Fruit fly (Drosophila melanogaster) whole organism: ENCODE results near the gene CG34434.

Source experiments
- CG8478 ChIP-seq: fragments of >200 bp; optimal IDR thresholded peaks from 2 replicates; lab custom pipeline; 2018; ENCODE audit warnings: inconsistent platforms
- Dll ChIP-seq: fragments of >200 bp; optimal IDR thresholded peaks from 2 replicates; lab custom pipeline; 2017
- EcR ChIP-seq, 2 experiments: fragments of >200 bp; optimal IDR thresholded peaks; 2 replicates each; lab custom pipeline; 2017; ENCODE audit warnings: missing biosample characterization in 2 of 2, missing genetic modification characterization in 2 of 2, missing genetic modification reagents in 2 of 2
- pan ChIP-seq: fragments of >200 bp; optimal IDR thresholded peaks from 2 replicates; lab custom pipeline; 2017
- psq ChIP-seq: fragments of >200 bp; optimal IDR thresholded peaks from 2 replicates; lab custom pipeline; 2017
- usp ChIP-seq: fragments of >200 bp; optimal IDR thresholded peaks from 2 replicates; lab custom pipeline; 2017; ENCODE audit warnings: missing biosample characterization, missing genetic modification characterization, mixed read lengths

The CG34434 gene

dm6 chrX:5616270-5616669 is at the start of gene CG34434:
TSS of gene CG34434 (minus strand) at chrX:5616370.
- no peak for TF ChIP-seq EcR (GFP tag; optimal IDR thresholded peaks at IDR 0.05; lab: Kevin White, UChicago)
- TF ChIP-seq Dll (lab: Kevin White, UChicago), result no peak
- TF ChIP-seq CG8478 (lab: Kevin White, UChicago), result no peak
- no peak for TF ChIP-seq pan (lab: Kevin White, UChicago)
- no peak for TF ChIP-seq psq (lab: Kevin White, UChicago)
- TF ChIP-seq usp (GFP tag; lab: Kevin White, UChicago), result no peak

dm6 chrX:5665902-5666301 is 49.7 kb upstream of the CG34434 start, which contains the start of the genes Sirt4 and CG4119:
TSS of gene Sirt4 (minus strand) at chrX:5665940.
TSS of gene CG4119 (plus strand) at chrX:5666052.
- TF ChIP-seq usp (GFP tag; lab: Kevin White, UChicago) (no peak), Dll (lab: Kevin White, UChicago) (no peak), CG8478 (lab: Kevin White, UChicago) (no peak), EcR (GFP tag; optimal IDR thresholded peaks at IDR 0.05; lab: Kevin White, UChicago) (no peak), psq (lab: Kevin White, UChicago) (no peak), pan (lab: Kevin White, UChicago) (no peak)

- TF ChIP-seq EcR (GFP tag; optimal IDR thresholded peaks at IDR 0.05; lab: Kevin White, UChicago), result no peak
- no peak for TF ChIP-seq Dll (lab: Kevin White, UChicago)
- TF ChIP-seq usp (GFP tag; lab: Kevin White, UChicago), result no peak
- TF ChIP-seq pan (lab: Kevin White, UChicago), result no peak
Measured at dm6 chrX:5664222-5664621, 48.1 kb upstream of the CG34434 start.

- no peak for TF ChIP-seq Dll (lab: Kevin White, UChicago)
- TF ChIP-seq pan (lab: Kevin White, UChicago), result no peak
- TF ChIP-seq CG8478 (lab: Kevin White, UChicago), result no peak
- TF ChIP-seq psq (lab: Kevin White, UChicago), result no peak
- TF ChIP-seq usp (GFP tag; lab: Kevin White, UChicago), result no peak
- no peak for TF ChIP-seq EcR (GFP tag; optimal IDR thresholded peaks at IDR 0.05; lab: Kevin White, UChicago)
Measured at dm6 chrX:5662761-5663160, 46.6 kb upstream of the CG34434 start, which contains the start of gene OtopLc. TSS of gene OtopLc (minus strand) at chrX:5662861.

dm6 chrX:5661971-5662370 is 45.8 kb upstream of the CG34434 start:
- no peak for TF ChIP-seq psq (lab: Kevin White, UChicago)
- TF ChIP-seq pan (lab: Kevin White, UChicago), result no peak
- no peak for TF ChIP-seq EcR (GFP tag; optimal IDR thresholded peaks at IDR 0.05; lab: Kevin White, UChicago)
- no peak for TF ChIP-seq CG8478 (lab: Kevin White, UChicago)
- TF ChIP-seq usp (GFP tag; lab: Kevin White, UChicago), result no peak
- no peak for TF ChIP-seq Dll (lab: Kevin White, UChicago)

- no peak for TF ChIP-seq Dll (lab: Kevin White, UChicago)
- TF ChIP-seq usp (GFP tag; lab: Kevin White, UChicago), result no peak
- TF ChIP-seq CG8478 (lab: Kevin White, UChicago), result no peak
- no peak for TF ChIP-seq EcR (GFP tag; optimal IDR thresholded peaks at IDR 0.05; lab: Kevin White, UChicago)
- no peak for TF ChIP-seq pan (lab: Kevin White, UChicago)
- TF ChIP-seq psq (lab: Kevin White, UChicago), result no peak
Measured at dm6 chrX:5649998-5650397, 33.8 kb upstream of the CG34434 start.

dm6 chrX:5649387-5649786 is 33.2 kb upstream of the CG34434 start:
- TF ChIP-seq usp (GFP tag; lab: Kevin White, UChicago) (no peak), EcR (GFP tag; optimal IDR thresholded peaks at IDR 0.05; lab: Kevin White, UChicago) (no peak), psq (lab: Kevin White, UChicago) (no peak), Dll (lab: Kevin White, UChicago) (no peak), pan (lab: Kevin White, UChicago) (no peak), CG8478 (lab: Kevin White, UChicago) (no peak)

- TF ChIP-seq CG8478 (lab: Kevin White, UChicago) (no peak), usp (GFP tag; lab: Kevin White, UChicago) (no peak), Dll (lab: Kevin White, UChicago) (no peak), EcR (GFP tag; optimal IDR thresholded peaks at IDR 0.05; lab: Kevin White, UChicago) (no peak), psq (lab: Kevin White, UChicago) (no peak), pan (lab: Kevin White, UChicago) (no peak)
Measured at dm6 chrX:5648437-5648959, 32.3 kb upstream of the CG34434 start, which contains the start of gene OtopLa. TSS of gene OtopLa (minus strand) at chrX:5648487.

dm6 chrX:5646228-5646627 is 30.1 kb upstream of the CG34434 start:
- TF ChIP-seq CG8478 (lab: Kevin White, UChicago) (no peak), Dll (lab: Kevin White, UChicago) (no peak), pan (lab: Kevin White, UChicago) (no peak), psq (lab: Kevin White, UChicago) (no peak), usp (GFP tag; lab: Kevin White, UChicago) (no peak), EcR (GFP tag; optimal IDR thresholded peaks at IDR 0.05; lab: Kevin White, UChicago) (no peak)

- no peak for TF ChIP-seq usp (GFP tag; lab: Kevin White, UChicago)
Measured at dm6 chrX:5639083-5639482, 22.9 kb upstream of the CG34434 start.

- TF ChIP-seq Dll (lab: Kevin White, UChicago), result no peak
- TF ChIP-seq EcR (GFP tag; optimal IDR thresholded peaks at IDR 0.05; lab: Kevin White, UChicago), result no peak
- no peak for TF ChIP-seq psq (lab: Kevin White, UChicago)
- no peak for TF ChIP-seq pan (lab: Kevin White, UChicago)
- TF ChIP-seq usp (GFP tag; lab: Kevin White, UChicago), result no peak
- no peak for TF ChIP-seq CG8478 (lab: Kevin White, UChicago)
Measured at dm6 chrX:5638588-5638987, 22.4 kb upstream of the CG34434 start.

- no peak for TF ChIP-seq usp (GFP tag; lab: Kevin White, UChicago)
- no peak for TF ChIP-seq CG8478 (lab: Kevin White, UChicago)
- no peak for TF ChIP-seq EcR (GFP tag; optimal IDR thresholded peaks at IDR 0.05; lab: Kevin White, UChicago)
- TF ChIP-seq pan (lab: Kevin White, UChicago), result no peak
- TF ChIP-seq psq (lab: Kevin White, UChicago), result no peak
- TF ChIP-seq Dll (lab: Kevin White, UChicago), result no peak
Measured at dm6 chrX:5637543-5637942, 21.4 kb upstream of the CG34434 start.
